Fruit fly (Drosophila melanogaster) whole organism: Measurements from ENCODE around the gene dop.

Experiments used
- CG8478 ChIP-seq: fragments of >200 bp; optimal IDR thresholded peaks from 2 replicates; lab custom pipeline; 2018; ENCODE audit warnings: inconsistent platforms
- Dll ChIP-seq: fragments of >200 bp; optimal IDR thresholded peaks from 2 replicates; lab custom pipeline; 2017
- EcR ChIP-seq, 2 experiments: fragments of >200 bp; optimal IDR thresholded peaks; 2 replicates each; lab custom pipeline; 2017; ENCODE audit warnings: missing biosample characterization in 2 of 2, missing genetic modification characterization in 2 of 2, missing genetic modification reagents in 2 of 2
- psq ChIP-seq: fragments of >200 bp; optimal IDR thresholded peaks from 2 replicates; lab custom pipeline; 2017
- usp ChIP-seq: fragments of >200 bp; optimal IDR thresholded peaks from 2 replicates; lab custom pipeline; 2017; ENCODE audit warnings: missing biosample characterization, missing genetic modification characterization, mixed read lengths

dm6 chr3L:15519920-15520319 lies 45.9 kb upstream of the dop start:
- no peak for TF ChIP-seq usp (GFP tag; lab: Kevin White, UChicago)
- TF ChIP-seq Dll (lab: Kevin White, UChicago) = no peak
- no peak for TF ChIP-seq EcR (GFP tag; optimal IDR thresholded peaks at IDR 0.05; lab: Kevin White, UChicago)
- no peak for TF ChIP-seq psq (lab: Kevin White, UChicago)
- no peak for TF ChIP-seq CG8478 (lab: Kevin White, UChicago)
